Worm (Caenorhabditis elegans) whole organism, late embryonic: ENCODE results near the gene cpr-8.

Experiments
- C38D4.7 ChIP-seq: fragments of 200-800 bp; sonication (Bioruptor generic); optimal IDR thresholded peaks from 2 replicates; lab custom pipeline; 2018; ENCODE audit warnings: mild to moderate bottlenecking, missing genetic modification characterization, moderate library complexity, missing compliant biosample characterization
- F13H6.1 ChIP-seq: sonication (generic microtip); optimal IDR thresholded peaks from 2 replicates; lab custom pipeline; 2016; ENCODE audit warnings: missing genetic modification characterization, missing compliant biosample characterization
- K02D7.2 ChIP-seq: sonication (generic microtip); optimal IDR thresholded peaks from 2 replicates; lab custom pipeline; 2017; ENCODE audit warnings: mild to moderate bottlenecking, missing genetic modification characterization, missing compliant biosample characterization
- K09A11.1 ChIP-seq: sonication (generic microtip); optimal IDR thresholded peaks from 2 replicates; lab custom pipeline; 2017; ENCODE audit warnings: antibody characterized with exemption, mild to moderate bottlenecking, missing genetic modification characterization, missing compliant biosample characterization; ENCODE audit not compliant: insufficient read depth
- ahr-1 ChIP-seq: sonication (generic microtip); optimal IDR thresholded peaks from 2 replicates; lab custom pipeline; 2016; ENCODE audit warnings: missing genetic modification characterization, missing compliant biosample characterization
- ama-1 ChIP-seq: fragments of 150-350 bp; optimal IDR thresholded peaks from 2 replicates; lab custom pipeline; 2014
- ceh-14 ChIP-seq: sonication (generic microtip); optimal IDR thresholded peaks from 2 replicates; lab custom pipeline; 2016; ENCODE audit warnings: missing genotype, missing genetic modification characterization, missing compliant biosample characterization
- ceh-18 ChIP-seq: sonication (generic microtip); optimal IDR thresholded peaks from 2 replicates; lab custom pipeline; 2016; ENCODE audit warnings: missing genetic modification characterization, missing compliant biosample characterization
- ceh-19 ChIP-seq: fragments of 200-800 bp; sonication (Bioruptor generic); optimal IDR thresholded peaks from 2 replicates; lab custom pipeline; 2018; ENCODE audit warnings: mild to moderate bottlenecking, missing genetic modification characterization, missing compliant biosample characterization
- ceh-2 ChIP-seq: sonication (generic microtip); optimal IDR thresholded peaks from 2 replicates; lab custom pipeline; 2016; ENCODE audit warnings: missing genotype, missing genetic modification characterization, missing compliant biosample characterization
- ceh-24 ChIP-seq: sonication (generic microtip); optimal IDR thresholded peaks from 2 replicates; lab custom pipeline; 2016; ENCODE audit warnings: mild to moderate bottlenecking, missing genetic modification characterization, missing compliant biosample characterization
- ceh-30 ChIP-seq: fragments of 150-350 bp; optimal IDR thresholded peaks from 2 replicates; lab custom pipeline; 2014; ENCODE audit warnings: missing biosample characterization, missing genetic modification characterization
- ceh-34 ChIP-seq: sonication (generic microtip); optimal IDR thresholded peaks from 2 replicates; lab custom pipeline; 2016; ENCODE audit warnings: mild to moderate bottlenecking, missing genetic modification characterization, missing compliant biosample characterization
- ceh-48 ChIP-seq: sonication (generic microtip); optimal IDR thresholded peaks from 2 replicates; lab custom pipeline; 2016; ENCODE audit warnings: missing genetic modification characterization, inconsistent platforms, missing compliant biosample characterization
- ceh-6 ChIP-seq: fragments of 200-800 bp; sonication (Bioruptor generic); optimal IDR thresholded peaks from 2 replicates; lab custom pipeline; 2018; ENCODE audit warnings: mild to moderate bottlenecking, missing genetic modification characterization, missing compliant biosample characterization
- che-1 ChIP-seq: sonication (generic microtip); optimal IDR thresholded peaks from 2 replicates; lab custom pipeline; 2016; ENCODE audit warnings: mild to moderate bottlenecking, missing genetic modification characterization, missing compliant biosample characterization
- dmd-4 ChIP-seq: sonication (generic microtip); optimal IDR thresholded peaks from 2 replicates; lab custom pipeline; 2016; ENCODE audit warnings: borderline replicate concordance, missing genetic modification characterization, missing compliant biosample characterization
- elt-2 ChIP-seq: sonication (generic microtip); optimal IDR thresholded peaks from 2 replicates; lab custom pipeline; 2016; ENCODE audit warnings: missing genetic modification reagents, missing genetic modification characterization, missing compliant biosample characterization
- elt-4 ChIP-seq: sonication (generic microtip); optimal IDR thresholded peaks from 2 replicates; lab custom pipeline; 2016; ENCODE audit warnings: missing genetic modification characterization, missing compliant biosample characterization
- ets-4 ChIP-seq: sonication (generic microtip); optimal IDR thresholded peaks from 2 replicates; lab custom pipeline; 2016; ENCODE audit warnings: missing genetic modification characterization, missing compliant biosample characterization
- eyg-1 ChIP-seq: sonication (generic microtip); optimal IDR thresholded peaks from 2 replicates; lab custom pipeline; 2016; ENCODE audit warnings: missing genotype, missing genetic modification characterization, missing compliant biosample characterization
- fax-1 ChIP-seq: sonication (generic microtip); optimal IDR thresholded peaks from 2 replicates; lab custom pipeline; 2016; ENCODE audit warnings: missing genotype, missing genetic modification characterization, missing compliant biosample characterization
- fkh-10 ChIP-seq: fragments of 150-350 bp; optimal IDR thresholded peaks from 2 replicates; lab custom pipeline; 2014; ENCODE audit warnings: missing biosample characterization, missing genetic modification reagents, missing genetic modification characterization
- gmeb-2 ChIP-seq: sonication (generic microtip); optimal IDR thresholded peaks from 2 replicates; lab custom pipeline; 2016; ENCODE audit warnings: missing genetic modification characterization, inconsistent platforms, missing compliant biosample characterization
- hlh-30 ChIP-seq: sonication (generic microtip); optimal IDR thresholded peaks from 2 replicates; lab custom pipeline; 2017; ENCODE audit warnings: antibody characterized with exemption, missing genetic modification characterization, missing compliant biosample characterization; ENCODE audit not compliant: insufficient read depth
- hlh-6 ChIP-seq: sonication (generic microtip); optimal IDR thresholded peaks from 2 replicates; lab custom pipeline; 2016; ENCODE audit warnings: missing genotype, missing genetic modification characterization, missing compliant biosample characterization
- hlh-8 ChIP-seq: sonication (generic microtip); optimal IDR thresholded peaks from 2 replicates; lab custom pipeline; 2016; ENCODE audit warnings: missing genotype, missing genetic modification characterization, missing compliant biosample characterization
- lim-6 ChIP-seq: sonication (generic microtip); optimal IDR thresholded peaks from 2 replicates; lab custom pipeline; 2016; ENCODE audit warnings: missing genetic modification characterization, missing compliant biosample characterization
- mec-3 ChIP-seq: sonication (generic microtip); optimal IDR thresholded peaks from 2 replicates; lab custom pipeline; 2016; ENCODE audit warnings: borderline replicate concordance, missing genetic modification characterization, missing compliant biosample characterization
- nfya-1 ChIP-seq: sonication (generic microtip); optimal IDR thresholded peaks from 2 replicates; lab custom pipeline; 2017; ENCODE audit warnings: missing genetic modification characterization, mild to moderate bottlenecking, missing compliant biosample characterization, antibody characterized with exemption, moderate library complexity
- nhr-232 ChIP-seq: sonication (generic microtip); optimal IDR thresholded peaks from 2 replicates; lab custom pipeline; 2016; ENCODE audit warnings: missing genetic modification characterization, missing compliant biosample characterization
- npax-4 ChIP-seq: sonication (generic microtip); optimal IDR thresholded peaks from 2 replicates; lab custom pipeline; 2016; ENCODE audit warnings: missing genetic modification characterization, missing compliant biosample characterization
- pag-3 ChIP-seq: sonication (generic microtip); optimal IDR thresholded peaks from 2 replicates; lab custom pipeline; 2016; ENCODE audit warnings: missing compliant biosample characterization, missing genetic modification characterization, borderline replicate concordance
- pat-9 ChIP-seq: fragments of 200-800 bp; sonication (Bioruptor generic); optimal IDR thresholded peaks from 2 replicates; lab custom pipeline; 2018; ENCODE audit warnings: mild to moderate bottlenecking, missing genetic modification characterization, moderate library complexity, missing compliant biosample characterization
- pax-1 ChIP-seq: fragments of 150-350 bp; optimal IDR thresholded peaks from 2 replicates; lab custom pipeline; 2014; ENCODE audit warnings: missing biosample characterization, missing genetic modification characterization
- pha-2 ChIP-seq: sonication (generic microtip); optimal IDR thresholded peaks from 2 replicates; lab custom pipeline; 2017; ENCODE audit warnings: mild to moderate bottlenecking, missing genetic modification characterization, missing compliant biosample characterization
- pqm-1 ChIP-seq: sonication (generic microtip); optimal IDR thresholded peaks from 2 replicates; lab custom pipeline; 2016; ENCODE audit warnings: missing genetic modification characterization, missing compliant biosample characterization
- rnt-1 ChIP-seq: sonication (generic microtip); optimal IDR thresholded peaks from 2 replicates; lab custom pipeline; 2016; ENCODE audit warnings: missing genetic modification characterization, missing compliant biosample characterization
- sdc-2 ChIP-seq: sonication (generic microtip); optimal IDR thresholded peaks from 2 replicates; lab custom pipeline; 2016; ENCODE audit warnings: missing genotype, missing genetic modification characterization, missing compliant biosample characterization
- sox-4 ChIP-seq: sonication (generic microtip); optimal IDR thresholded peaks from 2 replicates; lab custom pipeline; 2017; ENCODE audit warnings: mild to moderate bottlenecking, missing genetic modification characterization, inconsistent platforms, missing compliant biosample characterization
- syd-9 ChIP-seq: sonication (generic microtip); optimal IDR thresholded peaks from 2 replicates; lab custom pipeline; 2016; ENCODE audit warnings: mild to moderate bottlenecking, missing genetic modification characterization, moderate library complexity, missing compliant biosample characterization
- tbx-7 ChIP-seq: sonication (generic microtip); optimal IDR thresholded peaks from 2 replicates; lab custom pipeline; 2016; ENCODE audit warnings: missing genotype, missing genetic modification characterization, missing compliant biosample characterization
- ttx-3 ChIP-seq: sonication (generic microtip); optimal IDR thresholded peaks from 2 replicates; lab custom pipeline; 2016; ENCODE audit warnings: missing genetic modification reagents, missing genetic modification characterization, missing compliant biosample characterization
- unc-3 ChIP-seq, 2 experiments: fragments of 200-800 bp in 1 of 2; sonication (Bioruptor generic) in 1 of 2; sonication (generic microtip) in 1 of 2; conservative IDR thresholded peaks in 1 of 2; optimal IDR thresholded peaks in 1 of 2; 2 replicates each; pipeline versions ENCODE4 v1.3.6 to Lab custom; 2016 to 2022; ENCODE audit warnings: missing compliant biosample characterization in 2 of 2, missing genetic modification characterization in 2 of 2, missing genetic modification reagents in 1 of 2
- unc-42 ChIP-seq: sonication (generic microtip); optimal IDR thresholded peaks from 2 replicates; lab custom pipeline; 2016; ENCODE audit warnings: missing genotype, missing genetic modification characterization, missing compliant biosample characterization
- unc-55 ChIP-seq: sonication (generic microtip); optimal IDR thresholded peaks from 2 replicates; lab custom pipeline; 2017; ENCODE audit warnings: missing biosample characterization, missing genetic modification reagents, missing genetic modification characterization
- zip-5 ChIP-seq: sonication (generic microtip); optimal IDR thresholded peaks from 2 replicates; lab custom pipeline; 2016; ENCODE audit warnings: missing genetic modification characterization, missing compliant biosample characterization

cpr-8 gene

ce11 chrV:1149734-1150669, 15.6 kb downstream of the cpr-8 start:
- TF ChIP-seq ceh-30 (tag; lab: Kevin White, UChicago): no peak
- peak; percentile 45 for TF ChIP-seq fkh-10 (GFP tag; lab: Kevin White, UChicago)
- no peak for TF ChIP-seq pax-1 (tag; lab: Kevin White, UChicago)
- no peak for TF ChIP-seq elt-2 (tag; lab: Kevin White, UChicago)
- TF ChIP-seq unc-42 (tag; lab: Kevin White, UChicago): peak; percentile 98
- TF ChIP-seq pat-9: no peak
- TF ChIP-seq elt-4 (tag; lab: Kevin White, UChicago): no peak
- TF ChIP-seq ceh-2 (tag; lab: Kevin White, UChicago): no peak
- TF ChIP-seq ceh-6 (GFP tag; lab: Kevin White, UChicago): no peak
- TF ChIP-seq syd-9: no peak
- TF ChIP-seq ceh-18: no peak

- TF ChIP-seq K02D7.2 (tag; lab: Kevin White, UChicago) (no peak), hlh-6 (tag; lab: Kevin White, UChicago) (peak; percentile 59), dmd-4 (peak; percentile 61), ahr-1 (tag; lab: Kevin White, UChicago) (no peak), ceh-14 (peak; percentile 97), pha-2 (tag; lab: Kevin White, UChicago) (peak; percentile 64), fax-1 (tag; lab: Kevin White, UChicago) (peak; percentile 22), hlh-8 (tag; lab: Kevin White, UChicago) (peak; percentile 54), ets-4 (tag; lab: Kevin White, UChicago) (peak; percentile 87), rnt-1 (tag; lab: Kevin White, UChicago) (peak; percentile 99), ceh-2 (tag; lab: Kevin White, UChicago) (peak; percentile 79), lim-6 (tag; lab: Kevin White, UChicago) (peak; percentile 82), mec-3 (tag; lab: Kevin White, UChicago) (no peak), unc-55 (GFP tag; lab: Kevin White, UChicago) (peak; percentile 92), F13H6.1 (peak; percentile 93), eyg-1 (tag; lab: Kevin White, UChicago) (peak; percentile 86), npax-4 (tag; lab: Kevin White, UChicago) (no peak), ceh-30 (tag; lab: Kevin White, UChicago) (peak; percentile 85), ceh-6 (GFP tag; lab: Kevin White, UChicago) (peak; percentile 64), zip-5 (tag; lab: Kevin White, UChicago) (peak; percentile 17), ceh-18 (peak; percentile 99), nfya-1 (peak; percentile 97), tbx-7 (tag; lab: Kevin White, UChicago) (peak; percentile 40), che-1 (tag; lab: Kevin White, UChicago) (peak; percentile 63), nhr-232 (tag; lab: Kevin White, UChicago) (peak; percentile 21), ama-1 (no peak), elt-4 (tag; lab: Kevin White, UChicago) (no peak), sox-4 (tag; lab: Kevin White, UChicago) (no peak), sdc-2 (tag; lab: Kevin White, UChicago) (peak; percentile 78), ttx-3 (tag; lab: Kevin White, UChicago) (peak; percentile 50), unc-42 (tag; lab: Kevin White, UChicago) (peak; percentile 97), pqm-1 (peak; percentile 61), pag-3 (peak; percentile 76), ceh-34 (peak; percentile 99), K09A11.1 (peak; percentile 87), ceh-24 (tag; lab: Kevin White, UChicago) (no peak), gmeb-2 (tag; lab: Kevin White, UChicago) (no peak), unc-3 (GFP tag; conservative IDR thresholded peaks at IDR 0.05; lab: Robert Waterston, UW) (peak; percentile 75; the same call in 1 of the 2 replicates), unc-3 (tag; optimal IDR thresholded peaks at IDR 0.05; lab: Kevin White, UChicago) (peak; percentile 95), C38D4.7 (GFP tag; lab: Kevin White, UChicago) (no peak), ceh-19 (GFP tag; lab: Kevin White, UChicago) (peak; percentile 68), elt-2 (tag; lab: Kevin White, UChicago) (peak; percentile 77), ceh-48 (tag; lab: Kevin White, UChicago) (peak; percentile 92), hlh-30 (tag; lab: Kevin White, UChicago) (peak; percentile 85)
Observed at ce11 chrV:1151324-1151742, 16.9 kb downstream of the cpr-8 start.
